Worm (Caenorhabditis elegans) whole organism, midembryonic: Measurements from ENCODE around the gene C01G6.2.

ENCODE experiments used
- T22C8.4 ChIP-seq: fragments of 200-800 bp; sonication (Bioruptor generic); IDR thresholded peaks from 2 replicates; pipeline ENCODE4 v1.3.6; 2022; ENCODE audit warnings: missing genetic modification characterization, missing compliant biosample characterization
- cog-1 ChIP-seq: sonication (generic microtip); optimal IDR thresholded peaks from 2 replicates; lab custom pipeline; 2016; ENCODE audit warnings: missing genetic modification characterization, missing compliant biosample characterization
- flt-1 ChIP-seq: fragments of 200-800 bp; sonication (Bioruptor generic); IDR thresholded peaks from 2 replicates; pipeline ENCODE4 v1.3.6; 2022; ENCODE audit warnings: missing genetic modification characterization, missing compliant biosample characterization
- klf-2 ChIP-seq: fragments of 200-800 bp; sonication (Bioruptor generic); conservative IDR thresholded peaks from 2 replicates; pipeline ENCODE4 v1.3.6; 2022; ENCODE audit warnings: missing genetic modification reagents, missing genetic modification characterization, missing compliant biosample characterization
- med-1 ChIP-seq: sonication (generic microtip); optimal IDR thresholded peaks from 2 replicates; lab custom pipeline; 2017; ENCODE audit warnings: missing genetic modification characterization, mild to moderate bottlenecking, missing compliant biosample characterization, antibody characterized with exemption, missing genetic modification reagents; ENCODE audit not compliant: insufficient read depth
- ref-1 ChIP-seq: fragments of 200-800 bp; sonication (Bioruptor generic); conservative IDR thresholded peaks from 2 replicates; pipeline ENCODE4 v1.3.6; 2022; ENCODE audit warnings: missing genetic modification reagents, missing genetic modification characterization, missing compliant biosample characterization
- tab-1 ChIP-seq: fragments of 200-800 bp; sonication (Bioruptor generic); IDR thresholded peaks from 2 replicates; pipeline ENCODE4 v1.3.6; 2022; ENCODE audit warnings: missing genetic modification characterization, missing compliant biosample characterization
- ztf-23 ChIP-seq: fragments of 200-800 bp; sonication (Bioruptor generic); IDR thresholded peaks from 2 replicates; pipeline ENCODE4 v1.3.6; 2022; ENCODE audit warnings: missing genetic modification reagents, missing genetic modification characterization, missing compliant biosample characterization
- ztf-29 ChIP-seq: fragments of 200-800 bp; sonication (Bioruptor generic); IDR thresholded peaks from 2 replicates; pipeline ENCODE4 v1.3.6; 2022; ENCODE audit warnings: missing genetic modification reagents, missing genetic modification characterization, missing compliant biosample characterization

The C01G6.2 gene

ce11 chrII:9269588-9269987 lies 2.7 kb downstream of the C01G6.2 start, which contains the start of gene C01G6.3:
Gene C01G6.3 (plus strand): TSS chrII:9269888.
- no peak for TF ChIP-seq ref-1 (GFP tag; lab: Robert Waterston, UW)
- no peak for TF ChIP-seq cog-1 (tag; lab: Kevin White, UChicago)
- no peak for TF ChIP-seq flt-1
- no peak for TF ChIP-seq klf-2 (GFP tag; lab: Robert Waterston, UW)
- TF ChIP-seq T22C8.4: no peak
- TF ChIP-seq ztf-23 (GFP tag; lab: Robert Waterston, UW): no peak
- no peak for TF ChIP-seq tab-1 (GFP tag; lab: Robert Waterston, UW)
- no peak for TF ChIP-seq med-1 (GFP tag; lab: Kevin White, UChicago)

ce11 chrII:9271285-9271684 lies 4.4 kb downstream of the C01G6.2 start:
- TF ChIP-seq flt-1 (no peak), ref-1 (GFP tag; lab: Robert Waterston, UW) (no peak), cog-1 (tag; lab: Kevin White, UChicago) (no peak), tab-1 (GFP tag; lab: Robert Waterston, UW) (no peak), T22C8.4 (no peak), klf-2 (GFP tag; lab: Robert Waterston, UW) (no peak), ztf-23 (GFP tag; lab: Robert Waterston, UW) (no peak), ztf-29 (no peak), med-1 (GFP tag; lab: Kevin White, UChicago) (no peak)

- no peak for TF ChIP-seq ztf-23 (GFP tag; lab: Robert Waterston, UW)
- TF ChIP-seq cog-1 (tag; lab: Kevin White, UChicago): no peak
- TF ChIP-seq T22C8.4: no peak
- no peak for TF ChIP-seq tab-1 (GFP tag; lab: Robert Waterston, UW)
- no peak for TF ChIP-seq ztf-29
- TF ChIP-seq klf-2 (GFP tag; lab: Robert Waterston, UW): no peak
- TF ChIP-seq ref-1 (GFP tag; lab: Robert Waterston, UW): no peak
- TF ChIP-seq med-1 (GFP tag; lab: Kevin White, UChicago): no peak
- no peak for TF ChIP-seq flt-1
Measured at ce11 chrII:9272942-9273341, 6.1 kb downstream of the C01G6.2 start, which contains the start of gene C01G6.4. Gene C01G6.4 (minus strand): TSS chrII:9273042.

ce11 chrII:9273984-9274383 lies 7.1 kb downstream of the C01G6.2 start:
- no peak for TF ChIP-seq flt-1
- TF ChIP-seq klf-2 (GFP tag; lab: Robert Waterston, UW): no peak

ce11 chrII:9274734-9275133 lies 7.9 kb downstream of the C01G6.2 start:
- no peak for TF ChIP-seq cog-1 (tag; lab: Kevin White, UChicago)
- TF ChIP-seq T22C8.4: no peak
- no peak for TF ChIP-seq ztf-23 (GFP tag; lab: Robert Waterston, UW)
- TF ChIP-seq flt-1: no peak
- no peak for TF ChIP-seq med-1 (GFP tag; lab: Kevin White, UChicago)
- no peak for TF ChIP-seq ztf-29
- TF ChIP-seq ref-1 (GFP tag; lab: Robert Waterston, UW): no peak
- TF ChIP-seq klf-2 (GFP tag; lab: Robert Waterston, UW): no peak
- no peak for TF ChIP-seq tab-1 (GFP tag; lab: Robert Waterston, UW)

DNA sequence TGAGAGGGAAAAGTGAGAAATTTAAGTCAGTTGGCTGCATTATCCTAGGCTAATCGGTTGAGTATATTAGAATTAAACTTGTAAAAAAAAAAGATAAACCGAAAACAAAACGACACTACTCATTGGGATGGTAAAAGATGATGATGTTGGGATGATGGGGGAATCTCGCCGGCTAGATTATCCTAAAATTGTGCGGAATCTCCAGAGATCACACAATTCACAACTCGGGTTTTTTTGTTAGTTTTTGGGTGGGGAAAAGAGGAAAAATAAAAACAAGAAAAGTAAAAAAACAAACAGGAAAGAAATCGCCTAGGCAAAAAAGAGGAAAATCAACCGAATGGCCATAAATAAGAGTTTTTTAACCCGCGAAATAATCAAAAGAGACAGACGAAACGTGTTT lies 8.3 kb downstream of the C01G6.2 start:
- TF ChIP-seq cog-1 (tag; lab: Kevin White, UChicago): no peak
- TF ChIP-seq klf-2 (GFP tag; lab: Robert Waterston, UW): no peak
- TF ChIP-seq tab-1 (GFP tag; lab: Robert Waterston, UW): no peak
- TF ChIP-seq T22C8.4: no peak
- no peak for TF ChIP-seq med-1 (GFP tag; lab: Kevin White, UChicago)
- no peak for TF ChIP-seq ztf-23 (GFP tag; lab: Robert Waterston, UW)
- TF ChIP-seq ztf-29: no peak
- TF ChIP-seq flt-1: no peak

ce11 chrII:9277153-9277552 lies 10.3 kb downstream of the C01G6.2 start:
- no peak for TF ChIP-seq flt-1
- TF ChIP-seq ztf-23 (GFP tag; lab: Robert Waterston, UW): no peak
- TF ChIP-seq med-1 (GFP tag; lab: Kevin White, UChicago): no peak
- TF ChIP-seq T22C8.4: no peak
- no peak for TF ChIP-seq ref-1 (GFP tag; lab: Robert Waterston, UW)
- TF ChIP-seq ztf-29: no peak

DNA sequence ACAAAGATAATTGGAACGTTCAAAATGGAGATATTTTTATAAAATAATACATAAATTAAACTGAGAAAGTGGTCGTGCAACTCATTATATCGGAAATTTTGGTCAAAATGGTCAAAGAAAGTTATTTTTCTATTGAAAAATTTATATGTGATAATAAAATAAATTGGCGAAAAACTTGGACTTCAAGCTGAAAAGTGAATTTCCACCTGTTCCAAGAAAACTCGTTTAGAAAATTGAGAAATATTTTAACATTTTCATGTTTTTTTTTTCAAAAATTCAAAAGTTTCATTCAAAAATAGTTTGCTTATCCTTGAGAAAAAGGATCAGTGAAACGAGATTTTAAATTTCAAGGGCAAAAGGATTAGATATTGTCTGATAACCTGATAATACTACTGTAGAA lies 12.2 kb downstream of the C01G6.2 start:
- TF ChIP-seq med-1 (GFP tag; lab: Kevin White, UChicago) (no peak), ref-1 (GFP tag; lab: Robert Waterston, UW) (no peak), ztf-23 (GFP tag; lab: Robert Waterston, UW) (no peak), flt-1 (no peak), T22C8.4 (no peak), cog-1 (tag; lab: Kevin White, UChicago) (no peak)

- no peak for TF ChIP-seq ref-1 (GFP tag; lab: Robert Waterston, UW)
- no peak for TF ChIP-seq ztf-29
- no peak for TF ChIP-seq tab-1 (GFP tag; lab: Robert Waterston, UW)
- no peak for TF ChIP-seq cog-1 (tag; lab: Kevin White, UChicago)
- no peak for TF ChIP-seq med-1 (GFP tag; lab: Kevin White, UChicago)
- no peak for TF ChIP-seq flt-1
- no peak for TF ChIP-seq T22C8.4
- no peak for TF ChIP-seq ztf-23 (GFP tag; lab: Robert Waterston, UW)
- TF ChIP-seq klf-2 (GFP tag; lab: Robert Waterston, UW): no peak
Measured at ce11 chrII:9280048-9280772, 13.4 kb downstream of the C01G6.2 start, which contains the start of gene gldi-3. Gene gldi-3 (minus strand): TSS chrII:9280098.

- TF ChIP-seq cog-1 (tag; lab: Kevin White, UChicago) (no peak), tab-1 (GFP tag; lab: Robert Waterston, UW) (no peak), ztf-29 (no peak), flt-1 (no peak), ref-1 (GFP tag; lab: Robert Waterston, UW) (no peak), klf-2 (GFP tag; lab: Robert Waterston, UW) (no peak), ztf-23 (GFP tag; lab: Robert Waterston, UW) (no peak), T22C8.4 (no peak), med-1 (GFP tag; lab: Kevin White, UChicago) (no peak)
Measured at ce11 chrII:9280846-9281245, 14.0 kb downstream of the C01G6.2 start.
